Worm (Caenorhabditis elegans) whole organism, dauer: ENCODE measurements around the gene srg-48.

Source experiments
- unc-62 ChIP-seq: sonication (generic microtip); optimal IDR thresholded peaks from 2 replicates; lab custom pipeline; 2017; ENCODE audit warnings: missing biosample characterization, missing genetic modification reagents, missing genetic modification characterization

Gene srg-48

ce11 chrIV:7049672-7050206, 22.5 kb upstream of the srg-48 start, which contains the start of gene nhr-105:
Gene nhr-105 (plus strand): TSS chrIV:7050156.
- TF ChIP-seq unc-62 = no peak

- TF ChIP-seq unc-62 = no peak
Observed at ce11 chrIV:7051515-7051914, 20.7 kb upstream of the srg-48 start.

ce11 chrIV:7052135-7052534, 20.1 kb upstream of the srg-48 start:
- no peak for TF ChIP-seq unc-62

- no peak for TF ChIP-seq unc-62
Observed at ce11 chrIV:7057677-7058076, 14.5 kb upstream of the srg-48 start, which contains the start of gene srx-50. Gene srx-50 (plus strand): TSS chrIV:7057977.

- no peak for TF ChIP-seq unc-62
Observed at ce11 chrIV:7062697-7063096, 9.5 kb upstream of the srg-48 start.

- TF ChIP-seq unc-62 = no peak
Observed at ce11 chrIV:7065022-7065421, 7.2 kb upstream of the srg-48 start, which contains the start of gene Y43B11AL.1. Gene Y43B11AL.1 (plus strand): TSS chrIV:7065322.

- TF ChIP-seq unc-62 = no peak
Observed at ce11 chrIV:7067446-7067845, 4.8 kb upstream of the srg-48 start.

ce11 chrIV:7075063-7075462, 2.9 kb downstream of the srg-48 start, which contains the start of gene srg-50:
Gene srg-50 (minus strand): TSS chrIV:7075163.
- no peak for TF ChIP-seq unc-62

- TF ChIP-seq unc-62 = no peak
Observed at ce11 chrIV:7081214-7081613, 9.0 kb downstream of the srg-48 start, which contains the start of gene Y43B11AR.1. Gene Y43B11AR.1 (plus strand): TSS chrIV:7081514.

ce11 chrIV:7083382-7083784, 11.2 kb downstream of the srg-48 start, which contains the start of gene Y43B11AR.3:
Gene Y43B11AR.3 (minus strand): TSS chrIV:7083716.
- no peak for TF ChIP-seq unc-62

- TF ChIP-seq unc-62 = no peak
Observed at ce11 chrIV:7083976-7084375, 11.8 kb downstream of the srg-48 start.

ce11 chrIV:7084632-7085160, 12.5 kb downstream of the srg-48 start, which contains the start of gene rps-4:
Gene rps-4 (minus strand): TSS chrIV:7084682.
- no peak for TF ChIP-seq unc-62

- TF ChIP-seq unc-62 = no peak
Observed at ce11 chrIV:7094216-7094758, 22.1 kb downstream of the srg-48 start, which contains the start of gene deb-1. Gene deb-1 (minus strand): TSS chrIV:7094266.

ce11 chrIV:7095396-7095964, 23.3 kb downstream of the srg-48 start:
- no peak for TF ChIP-seq unc-62

ce11 chrIV:7096097-7096496, 23.9 kb downstream of the srg-48 start:
- no peak for TF ChIP-seq unc-62

ce11 chrIV:7097450-7097849, 25.2 kb downstream of the srg-48 start:
- no peak for TF ChIP-seq unc-62

ce11 chrIV:7098509-7099065, 26.4 kb downstream of the srg-48 start, which contains the start of gene ZC477.4:
Gene ZC477.4 (minus strand): TSS chrIV:7098784.
- TF ChIP-seq unc-62 = no peak
